Worm (Caenorhabditis elegans) whole organism, L4 larva: Measurements from ENCODE around the gene str-140.

Source experiments
- D1046.2 ChIP-seq: fragments of 200-800 bp; sonication (Bioruptor generic); IDR thresholded peaks from 2 replicates; pipeline ENCODE4 v1.3.6; 2022; ENCODE audit warnings: missing genetic modification characterization, missing compliant biosample characterization
- Y48G9A.11 ChIP-seq: fragments of 200-800 bp; sonication (Bioruptor generic); IDR thresholded peaks from 2 replicates; pipeline ENCODE4 v1.3.6; 2022; ENCODE audit warnings: missing genetic modification reagents, missing genetic modification characterization, missing compliant biosample characterization
- aha-1 ChIP-seq: fragments of 150-350 bp; peaks from one replicate; lab custom pipeline; 2014; ENCODE audit warnings: missing biosample characterization, missing genetic modification characterization
- aly-2 ChIP-seq: sonication (generic microtip); optimal IDR thresholded peaks from 2 replicates; lab custom pipeline; 2018; ENCODE audit warnings: missing biosample characterization, missing genetic modification characterization
- ama-1 ChIP-seq: fragments of 150-350 bp; optimal IDR thresholded peaks from 2 replicates; lab custom pipeline; 2014; ENCODE audit warnings: inconsistent platforms, mixed read lengths
- ceh-82 ChIP-seq: sonication (generic microtip); optimal IDR thresholded peaks from 2 replicates; lab custom pipeline; 2017; ENCODE audit warnings: missing biosample characterization, missing genetic modification characterization
- daf-12 ChIP-seq: fragments of 150-350 bp; optimal IDR thresholded peaks from 2 replicates; lab custom pipeline; 2014; ENCODE audit warnings: missing biosample characterization, missing genetic modification reagents, missing genetic modification characterization
- dmd-8 ChIP-seq: fragments of 200-800 bp; sonication (Bioruptor generic); IDR thresholded peaks from 2 replicates; pipeline ENCODE4 v1.3.6; 2022; ENCODE audit warnings: missing genetic modification characterization, missing compliant biosample characterization
- dpl-1 ChIP-seq: fragments of 150-350 bp; optimal IDR thresholded peaks from 2 replicates; lab custom pipeline; 2014; ENCODE audit warnings: missing biosample characterization, missing genetic modification reagents, missing genetic modification characterization
- dve-1 ChIP-seq: sonication (generic microtip); optimal IDR thresholded peaks from 2 replicates; lab custom pipeline; 2017; ENCODE audit warnings: antibody characterized with exemption, mild to moderate bottlenecking, missing genetic modification characterization, missing compliant biosample characterization; ENCODE audit not compliant: insufficient read depth
- egl-43 ChIP-seq: fragments of 200-800 bp; sonication (Bioruptor generic); IDR thresholded peaks from 2 replicates; pipeline ENCODE4 v1.3.6; 2022; ENCODE audit warnings: missing genetic modification reagents, missing genetic modification characterization, missing compliant biosample characterization
- hlh-11 ChIP-seq: fragments of 200-800 bp; sonication (Bioruptor generic); optimal IDR thresholded peaks from 2 replicates; lab custom pipeline; 2018; ENCODE audit warnings: mild to moderate bottlenecking, missing genetic modification characterization, missing compliant biosample characterization
- hlh-30 ChIP-seq: sonication (generic microtip); optimal IDR thresholded peaks from 2 replicates; lab custom pipeline; 2017; ENCODE audit warnings: antibody characterized with exemption, mild to moderate bottlenecking, missing genetic modification characterization, missing compliant biosample characterization; ENCODE audit not compliant: insufficient read depth
- jun-1 ChIP-seq: fragments of 150-350 bp; optimal IDR thresholded peaks from 2 replicates; lab custom pipeline; 2014; ENCODE audit warnings: missing biosample characterization, missing genetic modification reagents, missing genetic modification characterization
- lin-29 ChIP-seq: fragments of 200-800 bp; sonication (Bioruptor generic); IDR thresholded peaks from 2 replicates; pipeline ENCODE4 v1.3.6; 2022; ENCODE audit warnings: missing genetic modification reagents, missing genetic modification characterization, missing compliant biosample characterization
- lin-38 ChIP-seq: fragments of 200-800 bp; sonication (Bioruptor generic); IDR thresholded peaks from 2 replicates; pipeline ENCODE4 v1.3.6; 2022; ENCODE audit warnings: missing genetic modification reagents, missing genetic modification characterization, missing compliant biosample characterization
- lsy-2 ChIP-seq, 2 experiments: fragments of 150-350 bp in 1 of 2; sonication (generic microtip) in 1 of 2; optimal IDR thresholded peaks; 2 replicates each; lab custom pipeline; 2014 to 2017; ENCODE audit warnings: missing biosample characterization in 2 of 2, missing genetic modification characterization in 2 of 2
- madf-9 ChIP-seq: fragments of 200-800 bp; sonication (Bioruptor generic); conservative IDR thresholded peaks from 2 replicates; pipeline ENCODE4 v1.3.6; 2022; ENCODE audit warnings: missing genetic modification reagents, missing genetic modification characterization, missing compliant biosample characterization
- mdl-1 ChIP-seq, 2 experiments: fragments of 150-350 bp in 1 of 2; sonication (generic microtip) in 1 of 2; optimal IDR thresholded peaks; 2 replicates each; lab custom pipeline; 2014 to 2017; ENCODE audit warnings: missing biosample characterization in 2 of 2, missing genetic modification characterization in 2 of 2
- mdt-29 ChIP-seq: fragments of 200-800 bp; sonication (Bioruptor generic); IDR thresholded peaks from 2 replicates; pipeline ENCODE4 v1.3.6; 2022; ENCODE audit warnings: missing genetic modification reagents, missing genetic modification characterization, missing compliant biosample characterization
- mep-1 ChIP-seq: fragments of 150-350 bp; sonication (generic microtip); optimal IDR thresholded peaks from 3 replicates; lab custom pipeline; 2014; ENCODE audit warnings: missing biosample characterization, missing genetic modification characterization
- mes-2 ChIP-seq: sonication (generic microtip); optimal IDR thresholded peaks from 2 replicates; lab custom pipeline; 2016; ENCODE audit warnings: missing genotype, mild to moderate bottlenecking, missing genetic modification characterization, missing compliant biosample characterization; ENCODE audit not compliant: poor library complexity, severe bottlenecking
- mxl-2 ChIP-seq: fragments of 200-800 bp; sonication (Bioruptor generic); conservative IDR thresholded peaks from 2 replicates; pipeline ENCODE4 v1.3.6; 2022; ENCODE audit warnings: missing genetic modification reagents, missing genetic modification characterization, missing compliant biosample characterization
- mxl-3 ChIP-seq: fragments of 200-800 bp; sonication (Bioruptor generic); optimal IDR thresholded peaks from 2 replicates; lab custom pipeline; 2018; ENCODE audit warnings: mild to moderate bottlenecking, missing genetic modification characterization, missing compliant biosample characterization
- nhr-102 ChIP-seq: sonication (generic microtip); optimal IDR thresholded peaks from 2 replicates; lab custom pipeline; 2016; ENCODE audit warnings: mild to moderate bottlenecking, missing genetic modification characterization, moderate library complexity, missing compliant biosample characterization
- nhr-11 ChIP-seq: fragments of 150-350 bp; optimal IDR thresholded peaks from 2 replicates; lab custom pipeline; 2014; ENCODE audit warnings: missing biosample characterization, missing genetic modification characterization
- nhr-111 ChIP-seq: fragments of 200-800 bp; sonication (Bioruptor generic); optimal IDR thresholded peaks from 2 replicates; lab custom pipeline; 2018; ENCODE audit warnings: mild to moderate bottlenecking, missing genetic modification characterization, missing compliant biosample characterization
- nhr-28 ChIP-seq: fragments of 150-350 bp; optimal IDR thresholded peaks from 2 replicates; lab custom pipeline; 2014; ENCODE audit warnings: missing biosample characterization, missing genetic modification characterization
- nhr-48 ChIP-seq: sonication (generic microtip); optimal IDR thresholded peaks from 2 replicates; lab custom pipeline; 2016; ENCODE audit warnings: mild to moderate bottlenecking, missing genetic modification characterization, missing compliant biosample characterization
- nhr-6 ChIP-seq: fragments of 150-350 bp; optimal IDR thresholded peaks from 2 replicates; lab custom pipeline; 2014; ENCODE audit warnings: missing biosample characterization, missing genetic modification characterization
- nhr-76 ChIP-seq: fragments of 150-350 bp; optimal IDR thresholded peaks from 2 replicates; lab custom pipeline; 2014; ENCODE audit warnings: missing biosample characterization, missing genetic modification characterization
- pha-4 ChIP-seq, 2 experiments: fragments of 150-350 bp in 1 of 2; fragments of 200-800 bp in 1 of 2; sonication (Bioruptor generic) in 1 of 2; IDR thresholded peaks in 1 of 2; optimal IDR thresholded peaks in 1 of 2; 2 replicates each; pipeline versions ENCODE4 v1.3.6 to Lab custom; 2014 to 2022; ENCODE audit warnings: missing genetic modification characterization in 2 of 2, missing genetic modification reagents in 2 of 2, missing biosample characterization in 1 of 2, missing compliant biosample characterization in 1 of 2
- rbr-2 ChIP-seq: sonication (generic microtip); optimal IDR thresholded peaks from 2 replicates; lab custom pipeline; 2016; ENCODE audit warnings: missing genotype, missing genetic modification characterization, missing compliant biosample characterization
- set-16 ChIP-seq: fragments of 200-800 bp; sonication (Bioruptor generic); IDR thresholded peaks from 2 replicates; pipeline ENCODE4 v1.3.6; 2022; ENCODE audit warnings: missing genetic modification reagents, missing genetic modification characterization, missing compliant biosample characterization
- skn-1 ChIP-seq: fragments of 150-350 bp; optimal IDR thresholded peaks from 2 replicates; lab custom pipeline; 2014; ENCODE audit warnings: missing biosample characterization, missing genetic modification characterization
- unc-62 ChIP-seq, 3 experiments: fragments of 150-350 bp in 1 of 3; sonication (generic microtip); optimal IDR thresholded peaks in 2 of 3; peaks in 1 of 3; 1 replicate in 1 of 3; 2 replicates in 2 of 3; lab custom pipeline; 2014 to 2017; ENCODE audit warnings: missing biosample characterization in 3 of 3, missing genetic modification characterization in 3 of 3, missing genetic modification reagents in 3 of 3, missing genotype in 1 of 3
- zag-1 ChIP-seq: fragments of 150-350 bp; optimal IDR thresholded peaks from 2 replicates; lab custom pipeline; 2014; ENCODE audit warnings: missing biosample characterization, missing genetic modification characterization
- zip-2 ChIP-seq: fragments of 150-350 bp; optimal IDR thresholded peaks from 2 replicates; lab custom pipeline; 2014; ENCODE audit warnings: missing biosample characterization, missing genetic modification characterization

The str-140 gene

DNA sequence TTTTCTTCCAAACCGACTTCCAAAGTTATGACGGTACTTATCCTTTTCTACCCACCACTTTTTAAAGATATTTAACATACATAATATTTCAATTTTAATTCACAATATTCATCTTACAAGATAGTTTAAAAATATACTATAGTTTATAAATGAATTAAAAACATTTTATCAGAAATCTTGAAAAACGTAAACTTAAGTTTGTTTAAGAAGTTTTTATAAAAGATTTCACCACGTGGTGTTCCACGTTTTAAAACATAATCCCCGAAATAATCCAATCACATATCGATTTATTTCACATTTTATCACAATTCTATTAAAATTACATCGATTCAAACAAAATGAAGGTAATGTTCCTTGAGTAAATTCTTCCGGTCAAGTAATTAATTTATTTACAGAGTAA lies 21.0 kb downstream of the str-140 start, which contains the start of gene ZC513.3:
Gene ZC513.3, plus strand, starts transcription at position 301 of the 400 bp plus-strand sequence.
- no peak for TF ChIP-seq D1046.2 (GFP tag; lab: Robert Waterston, UW)
- TF ChIP-seq aly-2: no peak
- no peak for TF ChIP-seq nhr-11 (tag; lab: Kevin White, UChicago)
- TF ChIP-seq madf-9: no peak
- no peak for TF ChIP-seq nhr-111
- no peak for TF ChIP-seq pha-4 (GFP tag; IDR thresholded peaks at IDR 0.05; lab: Robert Waterston, UW)
- no peak for TF ChIP-seq pha-4 (tag; optimal IDR thresholded peaks at IDR 0.05; lab: Kevin White, UChicago)
- TF ChIP-seq skn-1 (tag; lab: Kevin White, UChicago): no peak
- TF ChIP-seq hlh-11 (tag; lab: Kevin White, UChicago): no peak
- TF ChIP-seq egl-43 (GFP tag; lab: Robert Waterston, UW): no peak
- no peak for TF ChIP-seq nhr-102 (tag; lab: Kevin White, UChicago)
- TF ChIP-seq zag-1 (tag; lab: Kevin White, UChicago): no peak
- TF ChIP-seq set-16 (GFP tag; lab: Robert Waterston, UW): no peak
- TF ChIP-seq dmd-8 (GFP tag; lab: Robert Waterston, UW): no peak
- no peak for TF ChIP-seq Y48G9A.11 (GFP tag; lab: Robert Waterston, UW)

DNA sequence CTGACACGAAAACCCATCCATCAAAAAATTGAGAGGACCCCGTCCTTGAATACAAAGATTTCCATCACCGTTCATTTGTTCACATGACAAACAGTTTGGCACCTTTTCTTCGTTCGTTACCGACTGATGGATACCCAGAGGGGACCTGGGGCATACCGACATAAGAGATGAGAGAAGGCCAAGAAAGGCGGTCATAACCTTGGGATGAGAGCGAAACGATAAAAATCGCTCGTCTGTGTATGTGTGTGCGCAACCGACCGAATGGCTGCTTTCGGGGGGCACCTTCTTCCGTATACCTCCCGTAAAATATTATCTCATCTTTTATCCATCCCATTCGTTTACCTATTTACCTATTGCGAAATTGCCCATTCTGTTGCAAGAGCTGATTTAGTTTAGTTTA lies 22.7 kb downstream of the str-140 start:
- TF ChIP-seq nhr-28 (tag; lab: Kevin White, UChicago): peak; percentile 16
- peak; percentile 3 for TF ChIP-seq mes-2 (tag; lab: Kevin White, UChicago)
- TF ChIP-seq nhr-76 (tag; lab: Kevin White, UChicago): no peak
- no peak for TF ChIP-seq ceh-82 (tag; lab: Kevin White, UChicago)
- peak; percentile 5 for TF ChIP-seq hlh-11 (tag; lab: Kevin White, UChicago)
- TF ChIP-seq, all 104 proteins: peak for 3

DNA sequence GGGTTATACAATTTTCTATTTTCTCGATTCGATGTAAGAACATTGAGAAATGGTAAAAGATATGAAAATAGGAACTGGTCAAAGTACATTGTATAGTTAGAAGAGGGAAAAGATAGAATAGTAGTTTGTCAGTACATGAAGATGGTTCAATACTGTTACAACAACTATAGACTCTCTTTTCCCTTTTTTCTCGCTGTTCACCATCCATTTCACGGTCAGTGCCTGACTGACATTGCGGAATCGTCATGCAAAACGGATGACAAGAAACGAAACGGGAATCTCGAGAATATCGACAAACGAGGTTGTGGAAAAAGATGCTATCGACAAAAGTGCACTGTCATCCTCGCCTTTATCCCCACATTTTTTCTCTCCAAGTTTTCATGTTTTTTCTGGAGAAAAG lies 24.0 kb downstream of the str-140 start:
- TF ChIP-seq nhr-6 (tag; lab: Kevin White, UChicago): no peak
- TF ChIP-seq unc-62 (GFP tag; optimal IDR thresholded peaks at IDR 0.05 in 1 of 2; lab: Kevin White, UChicago): peak in 1 of 2 experiments; percentile 60
- no peak for TF ChIP-seq unc-62 (tag; optimal IDR thresholded peaks at IDR 0.05; lab: Kevin White, UChicago)
- TF ChIP-seq jun-1: no peak
- peak; percentile 60 for TF ChIP-seq aha-1

DNA sequence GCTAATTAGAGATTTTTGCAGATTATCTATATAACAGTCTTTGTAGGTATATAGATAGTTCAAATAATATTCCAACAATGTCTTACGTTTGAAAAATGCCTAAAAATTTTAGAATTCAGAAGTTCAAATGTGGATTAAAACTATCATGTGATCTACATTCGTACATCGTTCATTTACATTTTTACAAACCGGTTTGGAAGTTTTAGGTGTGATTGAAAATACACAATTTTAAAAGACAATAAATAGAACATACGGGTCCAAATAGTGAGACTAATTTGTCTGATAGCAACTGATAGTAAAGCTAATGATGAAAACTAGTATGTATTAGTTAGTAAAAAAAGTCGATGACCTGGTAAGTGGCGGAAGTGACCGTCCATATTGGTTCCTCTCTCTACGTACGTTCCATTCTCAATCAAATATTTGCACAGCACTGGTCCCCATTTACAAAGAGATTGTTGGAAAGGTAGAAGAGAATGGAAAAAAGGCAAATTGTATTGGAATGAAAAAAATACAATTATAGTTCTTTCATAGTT lies 26.3 kb downstream of the str-140 start:
- TF ChIP-seq Y48G9A.11 (GFP tag; lab: Robert Waterston, UW): no peak
- no peak for TF ChIP-seq nhr-48 (tag; lab: Kevin White, UChicago)
- no peak for TF ChIP-seq nhr-76 (tag; lab: Kevin White, UChicago)
- TF ChIP-seq mxl-2 (GFP tag; lab: Robert Waterston, UW): no peak
- no peak for TF ChIP-seq zip-2
- peak in 1 of 2 experiments; percentile 94 for TF ChIP-seq unc-62 (GFP tag; optimal IDR thresholded peaks at IDR 0.05 in 1 of 2; lab: Kevin White, UChicago)
- TF ChIP-seq unc-62 (tag; optimal IDR thresholded peaks at IDR 0.05; lab: Kevin White, UChicago): no peak
- TF ChIP-seq daf-12: no peak
- no peak for TF ChIP-seq mdt-29 (GFP tag; lab: Robert Waterston, UW)
- TF ChIP-seq, all 104 proteins: peak for 1

DNA sequence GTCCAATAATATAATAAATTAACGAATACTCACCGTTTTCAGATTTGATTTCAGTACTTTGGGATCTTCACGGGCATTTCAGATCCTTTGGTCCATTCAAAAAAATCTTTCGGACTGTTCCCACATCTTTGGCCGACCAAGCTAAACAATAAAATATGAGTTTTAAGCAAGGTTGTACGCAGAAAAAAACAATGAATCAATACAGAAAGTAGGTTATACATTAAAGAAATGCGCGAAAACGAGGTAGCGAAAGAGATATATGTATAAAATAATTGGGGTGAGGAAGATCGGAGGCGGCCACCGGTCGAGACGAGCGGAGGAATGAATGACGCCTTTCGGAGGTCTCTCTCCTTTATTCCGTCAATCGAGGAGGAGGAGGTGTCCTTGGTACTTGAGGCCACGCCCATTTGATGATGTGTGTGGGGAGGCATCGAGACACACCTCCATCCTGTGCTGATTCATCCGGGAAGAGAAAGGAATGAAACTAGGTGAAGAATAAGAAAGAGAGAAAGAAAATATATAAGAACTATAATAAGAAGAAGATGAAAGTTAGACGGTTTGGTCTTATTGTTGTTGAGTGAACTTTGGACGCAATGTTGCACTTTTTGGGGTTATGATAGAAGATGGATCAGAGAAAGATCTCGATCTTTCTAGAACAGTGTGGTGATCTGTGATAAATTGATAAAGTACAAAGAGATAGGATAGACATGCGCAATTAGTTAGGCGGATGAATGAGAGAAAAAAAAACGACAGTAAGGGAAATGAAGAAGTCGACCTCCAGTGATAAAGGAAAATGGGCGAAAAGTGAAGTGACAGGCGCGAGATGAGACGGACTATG lies 27.2 kb downstream of the str-140 start:
- no peak for TF ChIP-seq nhr-76 (tag; lab: Kevin White, UChicago)
- TF ChIP-seq unc-62 (GFP tag; optimal IDR thresholded peaks at IDR 0.05 in 1 of 2; lab: Kevin White, UChicago): no peak
- no peak for TF ChIP-seq unc-62 (tag; optimal IDR thresholded peaks at IDR 0.05; lab: Kevin White, UChicago)
- TF ChIP-seq rbr-2 (tag; lab: Kevin White, UChicago): peak; percentile 40
- peak in 1 of 2 experiments; percentile 60 for TF ChIP-seq lsy-2 (tag; optimal IDR thresholded peaks at IDR 0.05; lab: Kevin White, UChicago)
- TF ChIP-seq hlh-30: peak; percentile 42
- TF ChIP-seq jun-1: peak; percentile 8
- TF ChIP-seq mdt-29 (GFP tag; lab: Robert Waterston, UW): peak; percentile 73; the same call in 1 of the 2 replicates
- TF ChIP-seq dpl-1 (GFP tag; lab: Kevin White, UChicago): peak; percentile 8
- TF ChIP-seq mep-1 (tag; lab: Kevin White, UChicago): peak; percentile 5
- TF ChIP-seq mes-2 (tag; lab: Kevin White, UChicago): peak; percentile 4
- no peak for TF ChIP-seq lin-29 (GFP tag; lab: Robert Waterston, UW)
- TF ChIP-seq mdl-1 (tag; optimal IDR thresholded peaks at IDR 0.05; lab: Kevin White, UChicago): peak in 1 of 2 experiments; percentile 43
- TF ChIP-seq madf-9: no peak
- TF ChIP-seq ama-1 (lab: Kevin White, UChicago): peak; percentile 88
- peak; percentile 43 for TF ChIP-seq hlh-11 (tag; lab: Kevin White, UChicago)
- peak; percentile 17 for TF ChIP-seq mxl-3
- TF ChIP-seq nhr-28 (tag; lab: Kevin White, UChicago): peak; percentile 43
- TF ChIP-seq dve-1 (tag; lab: Kevin White, UChicago): peak; percentile 51
- TF ChIP-seq lin-38 (GFP tag; lab: Robert Waterston, UW): no peak
- peak; percentile 48 for TF ChIP-seq aha-1
- TF ChIP-seq set-16 (GFP tag; lab: Robert Waterston, UW): peak; percentile 48; the same call in 1 of the 2 replicates
